Worm (Caenorhabditis elegans) whole organism, young adult: ENCODE measurements around the gene F36H5.13.

ENCODE experiments used
- B0035.1 ChIP-seq: sonication (generic microtip); optimal IDR thresholded peaks from 2 replicates; lab custom pipeline; 2016; ENCODE audit warnings: missing genetic modification characterization, mild to moderate bottlenecking, missing compliant biosample characterization, missing genotype, missing genetic modification reagents
- F22D6.2 ChIP-seq: sonication (generic microtip); optimal IDR thresholded peaks from 2 replicates; lab custom pipeline; 2016; ENCODE audit warnings: mild to moderate bottlenecking, missing genetic modification characterization, missing compliant biosample characterization
- T26A5.8 ChIP-seq: sonication (generic microtip); optimal IDR thresholded peaks from 2 replicates; lab custom pipeline; 2016; ENCODE audit warnings: missing genetic modification characterization, missing compliant biosample characterization
- ama-1 ChIP-seq, 3 experiments: fragments of 150-350 bp in 1 of 3; sonication (generic microtip) in 2 of 3; optimal IDR thresholded peaks; 2 replicates each; lab custom pipeline; 2014 to 2018; ENCODE audit warnings: missing biosample characterization in 2 of 3, missing genetic modification characterization in 2 of 3, missing genetic modification reagents in 2 of 3
- dox-1 ChIP-seq: fragments of 200-800 bp; sonication (Bioruptor generic); IDR thresholded peaks from 2 replicates; pipeline ENCODE4 v1.3.6; 2022; ENCODE audit warnings: missing genetic modification reagents, missing genetic modification characterization, missing compliant biosample characterization
- ets-4 ChIP-seq: fragments of 200-800 bp; sonication (Bioruptor generic); optimal IDR thresholded peaks from 2 replicates; lab custom pipeline; 2018; ENCODE audit warnings: mild to moderate bottlenecking, missing genetic modification characterization, missing compliant biosample characterization
- lir-1 ChIP-seq: fragments of 200-800 bp; sonication (Bioruptor generic); conservative IDR thresholded peaks from 2 replicates; pipeline ENCODE4 v1.3.6; 2022; ENCODE audit warnings: missing genetic modification reagents, missing genetic modification characterization, missing compliant biosample characterization
- nfya-1 ChIP-seq: sonication (generic microtip); optimal IDR thresholded peaks from 2 replicates; lab custom pipeline; 2017; ENCODE audit warnings: antibody characterized with exemption, missing compliant biosample characterization, missing genetic modification characterization, borderline replicate concordance; ENCODE audit not compliant: insufficient read depth
- pha-4 ChIP-seq: fragments of 150-350 bp; sonication (generic microtip); optimal IDR thresholded peaks from 2 replicates; lab custom pipeline; 2014; ENCODE audit warnings: missing biosample characterization, missing genetic modification reagents, missing genetic modification characterization
- sea-2 ChIP-seq: fragments of 200-800 bp; sonication (Bioruptor generic); IDR thresholded peaks from 2 replicates; pipeline ENCODE4 v1.3.6; 2022; ENCODE audit warnings: missing genetic modification characterization, missing compliant biosample characterization
- unc-62 ChIP-seq: fragments of 150-350 bp; optimal IDR thresholded peaks from 2 replicates; lab custom pipeline; 2014; ENCODE audit warnings: missing biosample characterization, missing genetic modification reagents, missing genetic modification characterization
- ztf-22 ChIP-seq: fragments of 200-800 bp; sonication (Bioruptor generic); optimal IDR thresholded peaks from 2 replicates; lab custom pipeline; 2018; ENCODE audit warnings: mild to moderate bottlenecking, missing genetic modification characterization, moderate library complexity, missing compliant biosample characterization

- TF ChIP-seq unc-62 (GFP tag; lab: Kevin White, UChicago) (no peak), ztf-22 (GFP tag; lab: Kevin White, UChicago) (no peak), sea-2 (GFP tag; lab: Robert Waterston, UW) (no peak), dox-1 (no peak), ama-1 (optimal IDR thresholded peaks at IDR 0.05; lab: Kevin White, UChicago) (no peak), ama-1 (GFP tag; optimal IDR thresholded peaks at IDR 0.05; lab: Kevin White, UChicago) (no peak), pha-4 (no peak), B0035.1 (tag; lab: Kevin White, UChicago) (no peak), lir-1 (GFP tag; lab: Robert Waterston, UW) (no peak), T26A5.8 (no peak), ets-4 (GFP tag; lab: Kevin White, UChicago) (no peak), F22D6.2 (tag; lab: Kevin White, UChicago) (no peak), nfya-1 (tag; lab: Kevin White, UChicago) (no peak)
Measured at ce11 chrII:1742535-1742934, 7.8 kb downstream of the F36H5.13 start, which contains the start of gene F36H5.12.
